Fruit fly (Drosophila melanogaster) S2 (cell line): Measurements from ENCODE around the gene Vha100-2.

Experiments used
- CG8478 ChIP-seq: fragments of >200 bp; optimal IDR thresholded peaks from 2 replicates; lab custom pipeline; 2018
- CTCF ChIP-seq, 2 experiments: fragments of >200 bp; optimal IDR thresholded peaks; 2 replicates each; lab custom pipeline; 2018

dm6 chr3R:18399698-18400020, 690 bp upstream of the Vha100-2 start:
- TF ChIP-seq CTCF (optimal IDR thresholded peaks at IDR 0.05; lab: Kevin White, UChicago) (no peak), CG8478 (lab: Kevin White, UChicago) (no peak)
